Worm (Caenorhabditis elegans): Measurements from ENCODE around the gene srh-204.

srh-204 gene

ce11 chrV:4190232-4190631 is 50.0 kb downstream of the srh-204 start:
- TF ChIP-seq hlh-6 (tag; optimal IDR thresholded peaks at IDR 0.05) (no peak), ceh-6 (GFP tag; optimal IDR thresholded peaks at IDR 0.05) (no peak), npax-4 (tag; optimal IDR thresholded peaks at IDR 0.05) (no peak), tbx-2 (tag; optimal IDR thresholded peaks at IDR 0.05) (no peak), ceh-2 (tag; optimal IDR thresholded peaks at IDR 0.05) (no peak), pha-2 (tag; optimal IDR thresholded peaks at IDR 0.05) (no peak)

ce11 chrV:4189618-4190017 is 50.6 kb downstream of the srh-204 start:
- no peak for TF ChIP-seq rnt-1 (tag; optimal IDR thresholded peaks at IDR 0.05)
- TF ChIP-seq dve-1 (tag; optimal IDR thresholded peaks at IDR 0.05), result no peak
- TF ChIP-seq fkh-10 (GFP tag; optimal IDR thresholded peaks at IDR 0.05), result no peak
- TF ChIP-seq madf-2 (tag; optimal IDR thresholded peaks at IDR 0.05), result no peak
- TF ChIP-seq zip-5 (tag; optimal IDR thresholded peaks at IDR 0.05), result no peak
- TF ChIP-seq nfya-1 (tag; optimal IDR thresholded peaks at IDR 0.05), result no peak
- no peak for TF ChIP-seq tbx-2 (tag; optimal IDR thresholded peaks at IDR 0.05)
